Fruit fly (Drosophila melanogaster): ENCODE data around the gene CG7239.

- no peak for TF ChIP-seq kay (GFP tag; ENCODE audit: borderline replicate concordance)
- TF ChIP-seq CG7101 (tag; optimal IDR thresholded peaks at IDR 0.05) = no peak
- TF ChIP-seq CG1620 (GFP tag; optimal IDR thresholded peaks at IDR 0.05) = no peak
- TF ChIP-seq CG5204 (GFP tag; optimal IDR thresholded peaks at IDR 0.05) = no peak
- TF ChIP-seq cic (GFP tag; optimal IDR thresholded peaks at IDR 0.05) = no peak
Observed at dm6 chr2L:5811274-5811673, 9.3 kb downstream of the CG7239 start, which contains the start of gene CG43307.

Measured in whole organism, adult.